Worm (Caenorhabditis elegans) whole organism, L2 larva: Measurements from ENCODE around the gene cpr-6.

Experiments used
- C34F6.9 ChIP-seq: fragments of 150-350 bp; optimal IDR thresholded peaks from 2 replicates; lab custom pipeline; 2014; ENCODE audit warnings: missing biosample characterization, missing genetic modification characterization
- F13H6.1 ChIP-seq: sonication (generic microtip); optimal IDR thresholded peaks from 2 replicates; lab custom pipeline; 2016; ENCODE audit warnings: missing genetic modification characterization, missing compliant biosample characterization
- R02D3.7 ChIP-seq: fragments of 150-350 bp; optimal IDR thresholded peaks from 2 replicates; lab custom pipeline; 2014; ENCODE audit warnings: missing biosample characterization, missing genetic modification characterization
- Y55F3AM.14 ChIP-seq: fragments of 200-800 bp; sonication (Bioruptor generic); optimal IDR thresholded peaks from 2 replicates; lab custom pipeline; 2018; ENCODE audit warnings: mild to moderate bottlenecking, missing genetic modification characterization, missing compliant biosample characterization
- ZK546.5 ChIP-seq: sonication (generic microtip); optimal IDR thresholded peaks from 2 replicates; lab custom pipeline; 2017; ENCODE audit warnings: missing biosample characterization, missing genetic modification characterization
- alr-1 ChIP-seq: fragments of 150-350 bp; optimal IDR thresholded peaks from 2 replicates; lab custom pipeline; 2014; ENCODE audit warnings: missing biosample characterization, missing genetic modification characterization
- ama-1 ChIP-seq: fragments of 150-350 bp; optimal IDR thresholded peaks from 2 replicates; lab custom pipeline; 2018; ENCODE audit warnings: inconsistent platforms
- ceh-16 ChIP-seq: fragments of 150-350 bp; optimal IDR thresholded peaks from 2 replicates; lab custom pipeline; 2014; ENCODE audit warnings: missing biosample characterization, missing genetic modification characterization
- ceh-82 ChIP-seq: fragments of 150-350 bp; optimal IDR thresholded peaks from 2 replicates; lab custom pipeline; 2014; ENCODE audit warnings: missing biosample characterization, missing genetic modification characterization
- crh-2 ChIP-seq: sonication (generic microtip); optimal IDR thresholded peaks from 2 replicates; lab custom pipeline; 2017; ENCODE audit warnings: missing biosample characterization, missing genetic modification characterization
- dmd-4 ChIP-seq: sonication (generic microtip); optimal IDR thresholded peaks from 2 replicates; lab custom pipeline; 2017; ENCODE audit warnings: missing biosample characterization, missing genetic modification characterization
- elt-1 ChIP-seq: fragments of 150-350 bp; optimal IDR thresholded peaks from 2 replicates; lab custom pipeline; 2014; ENCODE audit warnings: missing biosample characterization, missing genetic modification characterization
- elt-3 ChIP-seq: sonication (generic microtip); optimal IDR thresholded peaks from 2 replicates; lab custom pipeline; 2017; ENCODE audit warnings: missing biosample characterization, missing genetic modification characterization
- fos-1 ChIP-seq: fragments of 150-350 bp; optimal IDR thresholded peaks from 2 replicates; lab custom pipeline; 2014; ENCODE audit warnings: missing biosample characterization, missing genetic modification characterization
- gmeb-1 ChIP-seq: fragments of 150-350 bp; optimal IDR thresholded peaks from 2 replicates; lab custom pipeline; 2014; ENCODE audit warnings: missing biosample characterization, missing genetic modification characterization
- lin-13 ChIP-seq: fragments of 150-350 bp; optimal IDR thresholded peaks from 2 replicates; lab custom pipeline; 2014; ENCODE audit warnings: missing biosample characterization, missing genetic modification reagents, missing genetic modification characterization
- lsy-2 ChIP-seq, 2 experiments: fragments of 150-350 bp in 1 of 2; sonication (generic microtip) in 1 of 2; optimal IDR thresholded peaks; 2 replicates each; lab custom pipeline; 2014 to 2017; ENCODE audit warnings: missing biosample characterization in 2 of 2, missing genetic modification characterization in 2 of 2
- mab-5 ChIP-seq: fragments of 150-350 bp; optimal IDR thresholded peaks from 2 replicates; lab custom pipeline; 2014; ENCODE audit warnings: missing biosample characterization, missing genetic modification characterization
- mbf-1 ChIP-seq: sonication (generic microtip); optimal IDR thresholded peaks from 2 replicates; lab custom pipeline; 2017; ENCODE audit warnings: missing biosample characterization, missing genetic modification characterization
- mdl-1 ChIP-seq, 2 experiments: fragments of 150-350 bp in 1 of 2; sonication (generic microtip) in 1 of 2; optimal IDR thresholded peaks; 2 replicates each; lab custom pipeline; 2017; ENCODE audit warnings: missing biosample characterization in 2 of 2, missing genetic modification characterization in 2 of 2
- nhr-10 ChIP-seq: sonication (generic microtip); optimal IDR thresholded peaks from 2 replicates; lab custom pipeline; 2017; ENCODE audit warnings: missing biosample characterization, missing genetic modification characterization
- nhr-11 ChIP-seq: fragments of 150-350 bp; optimal IDR thresholded peaks from 2 replicates; lab custom pipeline; 2014; ENCODE audit warnings: missing biosample characterization, missing genetic modification characterization
- nhr-129 ChIP-seq: fragments of 150-350 bp; optimal IDR thresholded peaks from 2 replicates; lab custom pipeline; 2014; ENCODE audit warnings: missing biosample characterization, missing genetic modification characterization
- nhr-21 ChIP-seq: fragments of 150-350 bp; optimal IDR thresholded peaks from 2 replicates; lab custom pipeline; 2014; ENCODE audit warnings: missing biosample characterization, missing genetic modification characterization
- nhr-23 ChIP-seq: fragments of 150-350 bp; optimal IDR thresholded peaks from 2 replicates; lab custom pipeline; 2014; ENCODE audit warnings: missing biosample characterization, missing genetic modification reagents, missing genetic modification characterization
- nhr-237 ChIP-seq: fragments of 150-350 bp; optimal IDR thresholded peaks from 2 replicates; lab custom pipeline; 2014; ENCODE audit warnings: missing biosample characterization, missing genetic modification characterization
- nhr-25 ChIP-seq: fragments of 150-350 bp; sonication (generic microtip); optimal IDR thresholded peaks from 3 replicates; lab custom pipeline; 2014; ENCODE audit warnings: missing biosample characterization, missing genetic modification characterization
- nhr-6 ChIP-seq: fragments of 150-350 bp; optimal IDR thresholded peaks from 2 replicates; lab custom pipeline; 2014; ENCODE audit warnings: missing biosample characterization, missing genetic modification characterization
- nhr-77 ChIP-seq: fragments of 150-350 bp; optimal IDR thresholded peaks from 2 replicates; lab custom pipeline; 2014; ENCODE audit warnings: missing biosample characterization, missing genetic modification characterization
- peb-1 ChIP-seq: fragments of 150-350 bp; optimal IDR thresholded peaks from 2 replicates; lab custom pipeline; 2014; ENCODE audit warnings: missing biosample characterization, missing genetic modification characterization
- sem-4 ChIP-seq: fragments of 150-350 bp; optimal IDR thresholded peaks from 2 replicates; lab custom pipeline; 2014; ENCODE audit warnings: missing biosample characterization, missing genetic modification reagents, missing genetic modification characterization
- sma-3 ChIP-seq: sonication (generic microtip); optimal IDR thresholded peaks from 2 replicates; lab custom pipeline; 2016; ENCODE audit warnings: missing genetic modification reagents, missing genetic modification characterization, missing compliant biosample characterization
- sma-9 ChIP-seq, 2 experiments: fragments of 150-350 bp in 1 of 2; sonication (generic microtip) in 1 of 2; optimal IDR thresholded peaks; 2 replicates each; lab custom pipeline; 2014 to 2016; ENCODE audit warnings: missing genetic modification characterization in 2 of 2, mild to moderate bottlenecking in 1 of 2, missing biosample characterization in 1 of 2, missing compliant biosample characterization in 1 of 2, missing genetic modification reagents in 1 of 2, moderate library complexity in 1 of 2
- unc-39 ChIP-seq: fragments of 150-350 bp; optimal IDR thresholded peaks from 2 replicates; lab custom pipeline; 2014; ENCODE audit warnings: missing biosample characterization, missing genetic modification characterization
- unc-55 ChIP-seq: fragments of 150-350 bp; sonication (generic microtip); optimal IDR thresholded peaks from 3 replicates; lab custom pipeline; 2014; ENCODE audit warnings: missing biosample characterization, missing genetic modification reagents, missing genetic modification characterization
- unc-62 ChIP-seq: fragments of 150-350 bp; optimal IDR thresholded peaks from 2 replicates; lab custom pipeline; 2014; ENCODE audit warnings: missing biosample characterization, missing genetic modification reagents, missing genetic modification characterization
- zag-1 ChIP-seq: fragments of 150-350 bp; optimal IDR thresholded peaks from 2 replicates; lab custom pipeline; 2014; ENCODE audit warnings: missing biosample characterization, missing genetic modification characterization
- ztf-1 ChIP-seq: fragments of 200-800 bp; sonication (Bioruptor generic); conservative IDR thresholded peaks from 2 replicates; pipeline ENCODE4 v1.3.6; 2022; ENCODE audit warnings: missing genetic modification characterization, missing compliant biosample characterization

The cpr-6 gene

ce11 chrX:6598732-6599131 is 8.3 kb upstream of the cpr-6 start, which contains the start of gene hic-1:
TSS of gene hic-1 (minus strand) at chrX:6598832.
- no peak for TF ChIP-seq zag-1 (tag; lab: Kevin White, UChicago)
- TF ChIP-seq nhr-11 (tag; lab: Kevin White, UChicago), result no peak
- TF ChIP-seq nhr-237, result no peak
- no peak for TF ChIP-seq lin-13
- TF ChIP-seq nhr-129 (tag; lab: Kevin White, UChicago), result no peak
- no peak for TF ChIP-seq unc-55 (GFP tag; lab: Kevin White, UChicago)
- TF ChIP-seq sma-3 (GFP tag; lab: Kevin White, UChicago), result no peak
- no peak for TF ChIP-seq ceh-82 (tag; lab: Kevin White, UChicago)
- TF ChIP-seq lsy-2 (tag; optimal IDR thresholded peaks at IDR 0.05; lab: Kevin White, UChicago), result no peak
- no peak for TF ChIP-seq C34F6.9 (tag; lab: Kevin White, UChicago)
- TF ChIP-seq dmd-4 (tag; lab: Kevin White, UChicago), result no peak
- TF ChIP-seq nhr-77 (tag; lab: Kevin White, UChicago), result no peak
- TF ChIP-seq alr-1 (tag; lab: Kevin White, UChicago), result no peak
- TF ChIP-seq Y55F3AM.14 (GFP tag; lab: Kevin White, UChicago), result no peak
- no peak for TF ChIP-seq ztf-1 (GFP tag; lab: Robert Waterston, UW)
- no peak for TF ChIP-seq R02D3.7
- no peak for TF ChIP-seq nhr-25
- TF ChIP-seq elt-1 (tag; lab: Kevin White, UChicago), result no peak
- TF ChIP-seq sem-4, result no peak

ce11 chrX:6601967-6602366 is 5.0 kb upstream of the cpr-6 start:
- TF ChIP-seq sma-3 (GFP tag; lab: Kevin White, UChicago), result no peak

ce11 chrX:6603098-6603497 is 3.9 kb upstream of the cpr-6 start, which contains the start of gene F23G4.1:
TSS of gene F23G4.1 (minus strand) at chrX:6603198.
- TF ChIP-seq mbf-1 (tag; lab: Kevin White, UChicago) (no peak), dmd-4 (tag; lab: Kevin White, UChicago) (no peak), nhr-129 (tag; lab: Kevin White, UChicago) (no peak), unc-39 (tag; lab: Kevin White, UChicago) (no peak), elt-3 (tag; lab: Kevin White, UChicago) (no peak), R02D3.7 (no peak), unc-55 (GFP tag; lab: Kevin White, UChicago) (no peak), F13H6.1 (tag; lab: Kevin White, UChicago) (no peak), sma-9 (GFP tag; optimal IDR thresholded peaks at IDR 0.05; lab: Kevin White, UChicago) (no peak), sma-9 (tag; optimal IDR thresholded peaks at IDR 0.05; lab: Kevin White, UChicago) (no peak), lin-13 (no peak), sma-3 (GFP tag; lab: Kevin White, UChicago) (no peak), nhr-6 (tag; lab: Kevin White, UChicago) (no peak), nhr-11 (tag; lab: Kevin White, UChicago) (no peak), peb-1 (tag; lab: Kevin White, UChicago) (no peak), mdl-1 (tag; optimal IDR thresholded peaks at IDR 0.05; lab: Kevin White, UChicago) (no peak), mab-5 (tag; lab: Kevin White, UChicago) (no peak), crh-2 (tag; lab: Kevin White, UChicago) (no peak), C34F6.9 (tag; lab: Kevin White, UChicago) (no peak)

- TF ChIP-seq nhr-25 (no peak), nhr-21 (tag; lab: Kevin White, UChicago) (no peak), nhr-23 (tag; lab: Kevin White, UChicago) (no peak), unc-62 (GFP tag; lab: Kevin White, UChicago) (no peak), ceh-16 (tag; lab: Kevin White, UChicago) (no peak), Y55F3AM.14 (GFP tag; lab: Kevin White, UChicago) (no peak), ZK546.5 (no peak), gmeb-1 (tag; lab: Kevin White, UChicago) (peak; percentile 43), fos-1 (tag; lab: Kevin White, UChicago) (peak; percentile 14), sma-9 (GFP tag; optimal IDR thresholded peaks at IDR 0.05; lab: Kevin White, UChicago) (peak; percentile 49), sma-9 (tag; optimal IDR thresholded peaks at IDR 0.05; lab: Kevin White, UChicago) (no peak), alr-1 (tag; lab: Kevin White, UChicago) (no peak), nhr-77 (tag; lab: Kevin White, UChicago) (no peak), ama-1 (lab: Kevin White, UChicago) (no peak), F13H6.1 (tag; lab: Kevin White, UChicago) (peak; percentile 11), nhr-10 (tag; lab: Kevin White, UChicago) (no peak), mab-5 (tag; lab: Kevin White, UChicago) (no peak), elt-1 (tag; lab: Kevin White, UChicago) (no peak), sma-3 (GFP tag; lab: Kevin White, UChicago) (no peak), zag-1 (tag; lab: Kevin White, UChicago) (no peak)
These were observed 592 bp downstream of the cpr-6 start for ce11 chrX:6607599-6607998.
